Worm (Caenorhabditis elegans) whole organism, early embryonic: Measurements from ENCODE around the gene ZK1010.2.
A peak's percentile ranks its signal among the peaks of the same experiment; 100 is the strongest.

Experiments
- B0310.2 ChIP-seq: sonication (generic microtip); optimal IDR thresholded peaks from 2 replicates; lab custom pipeline; 2016; ENCODE audit warnings: mild to moderate bottlenecking, missing genetic modification characterization, missing compliant biosample characterization
- F13C5.2 ChIP-seq: sonication (generic microtip); optimal IDR thresholded peaks from 2 replicates; lab custom pipeline; 2017; ENCODE audit warnings: mild to moderate bottlenecking, missing genetic modification characterization, inconsistent platforms, missing compliant biosample characterization
- aly-1 ChIP-seq: sonication (generic microtip); optimal IDR thresholded peaks from 2 replicates; lab custom pipeline; 2016; ENCODE audit warnings: missing genetic modification characterization, missing compliant biosample characterization
- ama-1 ChIP-seq: fragments of 150-350 bp; optimal IDR thresholded peaks from 2 replicates; lab custom pipeline; 2014
- ceh-13 ChIP-seq: fragments of 200-800 bp; sonication (Bioruptor generic); optimal IDR thresholded peaks from 2 replicates; lab custom pipeline; 2018; ENCODE audit warnings: mild to moderate bottlenecking, missing genetic modification characterization, missing compliant biosample characterization
- ceh-36 ChIP-seq: sonication (generic microtip); optimal IDR thresholded peaks from 2 replicates; lab custom pipeline; 2016; ENCODE audit warnings: missing genetic modification characterization, inconsistent platforms, missing compliant biosample characterization
- ets-7 ChIP-seq: sonication (generic microtip); optimal IDR thresholded peaks from 2 replicates; lab custom pipeline; 2016; ENCODE audit warnings: missing genotype, missing genetic modification characterization, missing compliant biosample characterization
- flt-1 ChIP-seq: fragments of 200-800 bp; sonication (Bioruptor generic); IDR thresholded peaks from 2 replicates; pipeline ENCODE4 v1.3.6; 2022; ENCODE audit warnings: missing genetic modification characterization, missing compliant biosample characterization
- hmbx-1 ChIP-seq: sonication (generic microtip); optimal IDR thresholded peaks from 2 replicates; lab custom pipeline; 2016; ENCODE audit warnings: mild to moderate bottlenecking, missing genetic modification characterization, missing compliant biosample characterization
- hmg-4 ChIP-seq: fragments of 200-800 bp; sonication (Bioruptor generic); optimal IDR thresholded peaks from 2 replicates; lab custom pipeline; 2018; ENCODE audit warnings: mild to moderate bottlenecking, missing genetic modification characterization, missing compliant biosample characterization
- hnd-1 ChIP-seq: sonication (generic microtip); optimal IDR thresholded peaks from 2 replicates; lab custom pipeline; 2016; ENCODE audit warnings: missing genetic modification characterization, missing compliant biosample characterization
- pes-1 ChIP-seq: fragments of 200-800 bp; sonication (Bioruptor generic); IDR thresholded peaks from 2 replicates; pipeline ENCODE4 v1.3.6; 2022; ENCODE audit warnings: missing genetic modification reagents, missing genetic modification characterization, missing compliant biosample characterization
- scrt-1 ChIP-seq: fragments of 200-800 bp; sonication (Bioruptor generic); IDR thresholded peaks from 2 replicates; pipeline ENCODE4 v1.3.6; 2022; ENCODE audit warnings: missing genetic modification characterization, missing compliant biosample characterization
- sea-1 ChIP-seq: fragments of 200-800 bp; sonication (Bioruptor generic); conservative IDR thresholded peaks from 2 replicates; pipeline ENCODE4 v1.3.6; 2022; ENCODE audit warnings: missing genetic modification characterization, missing compliant biosample characterization
- tbx-11 ChIP-seq: fragments of 200-800 bp; sonication (Bioruptor generic); IDR thresholded peaks from 2 replicates; pipeline ENCODE4 v1.3.6; 2022; ENCODE audit warnings: missing genetic modification characterization, missing compliant biosample characterization
- tbx-37 ChIP-seq: fragments of 200-800 bp; sonication (Bioruptor generic); conservative IDR thresholded peaks from 2 replicates; pipeline ENCODE4 v1.3.6; 2022; ENCODE audit warnings: missing genetic modification reagents, missing genetic modification characterization, missing compliant biosample characterization
- tra-4 ChIP-seq: sonication (generic microtip); optimal IDR thresholded peaks from 2 replicates; lab custom pipeline; 2017; ENCODE audit warnings: missing genetic modification characterization, missing compliant biosample characterization

ZK1010.2 gene

ce11 chrIII:13011927-13012326, 34.3 kb upstream of the ZK1010.2 start:
- TF ChIP-seq tbx-37 (GFP tag; lab: Robert Waterston, UW) (no peak), scrt-1 (no peak), ceh-36 (tag; lab: Kevin White, UChicago) (no peak), ets-7 (tag; lab: Kevin White, UChicago) (no peak), B0310.2 (tag; lab: Kevin White, UChicago) (no peak), flt-1 (GFP tag; lab: Robert Waterston, UW) (no peak), F13C5.2 (tag; lab: Kevin White, UChicago) (no peak), tbx-11 (GFP tag; lab: Robert Waterston, UW) (no peak)

- no peak for TF ChIP-seq hmbx-1
- no peak for TF ChIP-seq pes-1 (GFP tag; lab: Robert Waterston, UW)
- no peak for TF ChIP-seq F13C5.2 (tag; lab: Kevin White, UChicago)
- TF ChIP-seq aly-1: no peak
- no peak for TF ChIP-seq ceh-36 (tag; lab: Kevin White, UChicago)
- TF ChIP-seq sea-1 (GFP tag; lab: Robert Waterston, UW): no peak
- no peak for TF ChIP-seq B0310.2 (tag; lab: Kevin White, UChicago)
- no peak for TF ChIP-seq tra-4
- TF ChIP-seq ama-1 (lab: Kevin White, UChicago): no peak
- TF ChIP-seq hnd-1 (tag; lab: Kevin White, UChicago): no peak
- TF ChIP-seq ceh-13 (GFP tag; lab: Kevin White, UChicago): no peak
- TF ChIP-seq tbx-11 (GFP tag; lab: Robert Waterston, UW): no peak
- no peak for TF ChIP-seq hmg-4
- TF ChIP-seq scrt-1: no peak
- TF ChIP-seq ets-7 (tag; lab: Kevin White, UChicago): no peak
- TF ChIP-seq flt-1 (GFP tag; lab: Robert Waterston, UW): no peak
Measured at ce11 chrIII:13005161-13005560, 27.5 kb upstream of the ZK1010.2 start, which contains the start of gene snf-7. Gene snf-7 (plus strand): TSS chrIII:13005461.

ce11 chrIII:13004316-13004715, 26.7 kb upstream of the ZK1010.2 start:
- TF ChIP-seq tbx-37 (GFP tag; lab: Robert Waterston, UW): no peak
- peak; percentile 94 for TF ChIP-seq ceh-36 (tag; lab: Kevin White, UChicago)

ce11 chrIII:13002098-13002497, 24.4 kb upstream of the ZK1010.2 start, which contains the start of gene ZK1010.10:
Gene ZK1010.10 (plus strand): TSS chrIII:13002383.
- TF ChIP-seq ets-7 (tag; lab: Kevin White, UChicago) (no peak), hmg-4 (peak; percentile 9), hnd-1 (tag; lab: Kevin White, UChicago) (no peak), F13C5.2 (tag; lab: Kevin White, UChicago) (peak; percentile 42), B0310.2 (tag; lab: Kevin White, UChicago) (no peak), ama-1 (lab: Kevin White, UChicago) (no peak), tbx-11 (GFP tag; lab: Robert Waterston, UW) (no peak), scrt-1 (no peak), pes-1 (GFP tag; lab: Robert Waterston, UW) (no peak), ceh-36 (tag; lab: Kevin White, UChicago) (no peak), tra-4 (no peak), ceh-13 (GFP tag; lab: Kevin White, UChicago) (no peak)

- no peak for TF ChIP-seq ceh-13 (GFP tag; lab: Kevin White, UChicago)
- TF ChIP-seq ets-7 (tag; lab: Kevin White, UChicago): no peak
- no peak for TF ChIP-seq tra-4
- no peak for TF ChIP-seq tbx-11 (GFP tag; lab: Robert Waterston, UW)
- TF ChIP-seq ceh-36 (tag; lab: Kevin White, UChicago): no peak
- TF ChIP-seq F13C5.2 (tag; lab: Kevin White, UChicago): no peak
- no peak for TF ChIP-seq flt-1 (GFP tag; lab: Robert Waterston, UW)
- no peak for TF ChIP-seq sea-1 (GFP tag; lab: Robert Waterston, UW)
- TF ChIP-seq aly-1: no peak
- TF ChIP-seq scrt-1: no peak
- TF ChIP-seq tbx-37 (GFP tag; lab: Robert Waterston, UW): no peak
- no peak for TF ChIP-seq hnd-1 (tag; lab: Kevin White, UChicago)
- TF ChIP-seq ama-1 (lab: Kevin White, UChicago): no peak
- no peak for TF ChIP-seq hmbx-1
- TF ChIP-seq B0310.2 (tag; lab: Kevin White, UChicago): no peak
- TF ChIP-seq pes-1 (GFP tag; lab: Robert Waterston, UW): no peak
- TF ChIP-seq hmg-4: no peak
Measured at ce11 chrIII:13000457-13000856, 22.8 kb upstream of the ZK1010.2 start, which contains the start of gene ZK1010.8. Gene ZK1010.8 (minus strand): TSS chrIII:13000670.

- no peak for TF ChIP-seq sea-1 (GFP tag; lab: Robert Waterston, UW)
- TF ChIP-seq flt-1 (GFP tag; lab: Robert Waterston, UW): no peak
- no peak for TF ChIP-seq scrt-1
- no peak for TF ChIP-seq aly-1
- no peak for TF ChIP-seq hmg-4
- TF ChIP-seq tbx-37 (GFP tag; lab: Robert Waterston, UW): no peak
- no peak for TF ChIP-seq B0310.2 (tag; lab: Kevin White, UChicago)
- TF ChIP-seq ama-1 (lab: Kevin White, UChicago): no peak
- TF ChIP-seq ceh-13 (GFP tag; lab: Kevin White, UChicago): no peak
- no peak for TF ChIP-seq ceh-36 (tag; lab: Kevin White, UChicago)
- TF ChIP-seq hnd-1 (tag; lab: Kevin White, UChicago): no peak
- no peak for TF ChIP-seq tbx-11 (GFP tag; lab: Robert Waterston, UW)
Measured at ce11 chrIII:12998252-12998651, 20.6 kb upstream of the ZK1010.2 start.

ce11 chrIII:12993607-12994006, 15.9 kb upstream of the ZK1010.2 start, which contains the start of gene col-97:
Gene col-97 (minus strand): TSS chrIII:12993707.
- TF ChIP-seq aly-1 (no peak), tbx-37 (GFP tag; lab: Robert Waterston, UW) (no peak), hmg-4 (no peak), scrt-1 (no peak), B0310.2 (tag; lab: Kevin White, UChicago) (no peak), flt-1 (GFP tag; lab: Robert Waterston, UW) (no peak), ama-1 (lab: Kevin White, UChicago) (no peak), pes-1 (GFP tag; lab: Robert Waterston, UW) (no peak), F13C5.2 (tag; lab: Kevin White, UChicago) (no peak), ceh-36 (tag; lab: Kevin White, UChicago) (no peak)
